Worm (Caenorhabditis elegans) whole organism, midembryonic: ENCODE data around the gene egl-18.

Source experiments
- T22C8.4 ChIP-seq: fragments of 200-800 bp; sonication (Bioruptor generic); IDR thresholded peaks from 2 replicates; pipeline ENCODE4 v1.3.6; 2022; ENCODE audit warnings: missing genetic modification characterization, missing compliant biosample characterization
- cog-1 ChIP-seq: sonication (generic microtip); optimal IDR thresholded peaks from 2 replicates; lab custom pipeline; 2016; ENCODE audit warnings: missing genetic modification characterization, missing compliant biosample characterization
- flt-1 ChIP-seq: fragments of 200-800 bp; sonication (Bioruptor generic); IDR thresholded peaks from 2 replicates; pipeline ENCODE4 v1.3.6; 2022; ENCODE audit warnings: missing genetic modification characterization, missing compliant biosample characterization
- klf-2 ChIP-seq: fragments of 200-800 bp; sonication (Bioruptor generic); conservative IDR thresholded peaks from 2 replicates; pipeline ENCODE4 v1.3.6; 2022; ENCODE audit warnings: missing genetic modification reagents, missing genetic modification characterization, missing compliant biosample characterization
- med-1 ChIP-seq: sonication (generic microtip); optimal IDR thresholded peaks from 2 replicates; lab custom pipeline; 2017; ENCODE audit warnings: missing genetic modification characterization, mild to moderate bottlenecking, missing compliant biosample characterization, antibody characterized with exemption, missing genetic modification reagents; ENCODE audit not compliant: insufficient read depth
- ref-1 ChIP-seq: fragments of 200-800 bp; sonication (Bioruptor generic); conservative IDR thresholded peaks from 2 replicates; pipeline ENCODE4 v1.3.6; 2022; ENCODE audit warnings: missing genetic modification reagents, missing genetic modification characterization, missing compliant biosample characterization
- tab-1 ChIP-seq: fragments of 200-800 bp; sonication (Bioruptor generic); IDR thresholded peaks from 2 replicates; pipeline ENCODE4 v1.3.6; 2022; ENCODE audit warnings: missing genetic modification characterization, missing compliant biosample characterization
- ztf-23 ChIP-seq: fragments of 200-800 bp; sonication (Bioruptor generic); IDR thresholded peaks from 2 replicates; pipeline ENCODE4 v1.3.6; 2022; ENCODE audit warnings: missing genetic modification reagents, missing genetic modification characterization, missing compliant biosample characterization
- ztf-29 ChIP-seq: fragments of 200-800 bp; sonication (Bioruptor generic); IDR thresholded peaks from 2 replicates; pipeline ENCODE4 v1.3.6; 2022; ENCODE audit warnings: missing genetic modification reagents, missing genetic modification characterization, missing compliant biosample characterization

ce11 chrIV:1963247-1963646 lies 61.1 kb downstream of the egl-18 start, which contains the start of gene ulp-3:
- TF ChIP-seq cog-1 (tag; lab: Kevin White, UChicago) (no peak), med-1 (GFP tag; lab: Kevin White, UChicago) (no peak), flt-1 (GFP tag; lab: Robert Waterston, UW) (no peak), T22C8.4 (no peak), ztf-29 (GFP tag; lab: Robert Waterston, UW) (no peak), tab-1 (GFP tag; lab: Robert Waterston, UW) (no peak), ztf-23 (GFP tag; lab: Robert Waterston, UW) (no peak), ref-1 (GFP tag; lab: Robert Waterston, UW) (no peak), klf-2 (no peak)
